Fruit fly (Drosophila melanogaster) Kc167 (cell line): ENCODE results near the gene CG33253.

Experiments
- Myc ChIP-seq: fragments of >200 bp; optimal IDR thresholded peaks from 2 replicates; lab custom pipeline; 2017; ENCODE audit warnings: missing external identifiers
- Sin3A ChIP-seq: fragments of >200 bp; optimal IDR thresholded peaks from 2 replicates; lab custom pipeline; 2018; ENCODE audit warnings: missing external identifiers
- h ChIP-seq: fragments of >200 bp; optimal IDR thresholded peaks from 3 replicates; lab custom pipeline; 2018; ENCODE audit warnings: missing external identifiers
- insv ChIP-seq: fragments of >200 bp; optimal IDR thresholded peaks from 3 replicates; lab custom pipeline; 2018; ENCODE audit warnings: missing external identifiers
- psq ChIP-seq: fragments of >200 bp; optimal IDR thresholded peaks from 2 replicates; lab custom pipeline; 2017; ENCODE audit warnings: missing external identifiers
- ttk ChIP-seq: sonication (Bioruptor generic); optimal IDR thresholded peaks from 2 replicates; lab custom pipeline; 2017; ENCODE audit warnings: missing external identifiers

The CG33253 gene

dm6 chrX:19183121-19183520, at the start of gene CG33253:
CG33253 (plus strand) TSS chrX:19183421.
- no peak for TF ChIP-seq psq (lab: Kevin White, UChicago)
- TF ChIP-seq h (lab: Kevin White, UChicago) = no peak
- no peak for TF ChIP-seq Myc (lab: Kevin White, UChicago)
- no peak for TF ChIP-seq ttk
- no peak for TF ChIP-seq Sin3A
- TF ChIP-seq insv (lab: Kevin White, UChicago) = no peak

- TF ChIP-seq Myc (lab: Kevin White, UChicago) = no peak
- no peak for TF ChIP-seq Sin3A
- TF ChIP-seq insv (lab: Kevin White, UChicago) = no peak
- TF ChIP-seq h (lab: Kevin White, UChicago) = no peak
- no peak for TF ChIP-seq ttk
- TF ChIP-seq psq (lab: Kevin White, UChicago) = no peak
Measured at dm6 chrX:19135768-19136167, 47.5 kb upstream of the CG33253 start, which contains the start of gene Obp18a. Obp18a (minus strand) TSS chrX:19135868.

dm6 chrX:19144785-19145422, 38.3 kb upstream of the CG33253 start:
- TF ChIP-seq insv (lab: Kevin White, UChicago) (no peak), Sin3A (no peak), h (lab: Kevin White, UChicago) (no peak), Myc (lab: Kevin White, UChicago) (no peak), psq (lab: Kevin White, UChicago) (no peak), ttk (no peak)

dm6 chrX:19146421-19146952, 36.7 kb upstream of the CG33253 start:
- TF ChIP-seq psq (lab: Kevin White, UChicago) (no peak), insv (lab: Kevin White, UChicago) (no peak), h (lab: Kevin White, UChicago) (no peak), ttk (no peak), Sin3A (no peak), Myc (lab: Kevin White, UChicago) (no peak)

- no peak for TF ChIP-seq ttk
- no peak for TF ChIP-seq Myc (lab: Kevin White, UChicago)
- TF ChIP-seq psq (lab: Kevin White, UChicago) = no peak
- TF ChIP-seq insv (lab: Kevin White, UChicago) = no peak
- no peak for TF ChIP-seq h (lab: Kevin White, UChicago)
- TF ChIP-seq Sin3A = no peak
Measured at dm6 chrX:19147939-19148641, 35.1 kb upstream of the CG33253 start.

dm6 chrX:19148798-19149510, 34.3 kb upstream of the CG33253 start:
- no peak for TF ChIP-seq psq (lab: Kevin White, UChicago)
- no peak for TF ChIP-seq Myc (lab: Kevin White, UChicago)

dm6 chrX:19149511-19149876, 33.7 kb upstream of the CG33253 start:
- no peak for TF ChIP-seq ttk
- no peak for TF ChIP-seq Myc (lab: Kevin White, UChicago)
- no peak for TF ChIP-seq h (lab: Kevin White, UChicago)
- TF ChIP-seq psq (lab: Kevin White, UChicago) = no peak
- TF ChIP-seq insv (lab: Kevin White, UChicago) = no peak
- no peak for TF ChIP-seq Sin3A

dm6 chrX:19152570-19153287, 30.5 kb upstream of the CG33253 start:
- TF ChIP-seq h (lab: Kevin White, UChicago) = no peak
- no peak for TF ChIP-seq insv (lab: Kevin White, UChicago)
- no peak for TF ChIP-seq ttk
- no peak for TF ChIP-seq psq (lab: Kevin White, UChicago)
- no peak for TF ChIP-seq Myc (lab: Kevin White, UChicago)
- TF ChIP-seq Sin3A = no peak

- TF ChIP-seq insv (lab: Kevin White, UChicago) (no peak), psq (lab: Kevin White, UChicago) (no peak), h (lab: Kevin White, UChicago) (no peak), Sin3A (no peak), Myc (lab: Kevin White, UChicago) (no peak), ttk (no peak)
Measured at dm6 chrX:19153288-19154130, 29.7 kb upstream of the CG33253 start.

dm6 chrX:19154249-19154648, 29.0 kb upstream of the CG33253 start:
- TF ChIP-seq psq (lab: Kevin White, UChicago) = no peak
- TF ChIP-seq Sin3A = no peak
- no peak for TF ChIP-seq ttk

dm6 chrX:19154998-19155397, 28.2 kb upstream of the CG33253 start:
- no peak for TF ChIP-seq ttk
- no peak for TF ChIP-seq h (lab: Kevin White, UChicago)
- TF ChIP-seq psq (lab: Kevin White, UChicago) = no peak
- TF ChIP-seq Sin3A = no peak
- TF ChIP-seq Myc (lab: Kevin White, UChicago) = no peak
- no peak for TF ChIP-seq insv (lab: Kevin White, UChicago)
